Fruit fly (Drosophila melanogaster): ENCODE measurements around the gene CG4907.

The CG4907 gene

dm6 chr3R:22740930-22741329, 30.4 kb upstream of the CG4907 start, which contains the start of the genes Dcr-1 and CG6985 (continued):
- peak; percentile 26; the same call in 1 of the 3 replicates for TF ChIP-seq CG7963 (GFP tag; IDR thresholded peaks at IDR 0.05; ENCODE audit: partially characterized antibody)
- TF ChIP-seq run (tag; optimal IDR thresholded peaks at IDR 0.05), result no peak
- no peak for TF ChIP-seq D19B (GFP tag; optimal IDR thresholded peaks at IDR 0.05)
- TF ChIP-seq Scr (GFP tag; IDR thresholded peaks at IDR 0.05; ENCODE audit: partially characterized antibody), result peak; percentile 32
- TF ChIP-seq yki (optimal IDR thresholded peaks at IDR 0.05), result no peak
- no peak for TF ChIP-seq row (GFP tag; IDR thresholded peaks at IDR 0.05)
- peak; percentile 45; the same call in 1 of the 2 replicates for TF ChIP-seq sna (GFP tag; IDR thresholded peaks at IDR 0.05; ENCODE audit: partially characterized antibody)
- no peak for TF ChIP-seq CG6272 (GFP tag; IDR thresholded peaks at IDR 0.05)
- TF ChIP-seq hbn (GFP tag; IDR thresholded peaks at IDR 0.05; ENCODE audit: partially characterized antibody), result peak; percentile 28; the same call in 1 of the 2 replicates
- TF ChIP-seq MBD-R2 (GFP tag; IDR thresholded peaks at IDR 0.05), result peak; percentile 88
- no peak for TF ChIP-seq CG6854 (GFP tag; optimal IDR thresholded peaks at IDR 0.05)
- no peak for TF ChIP-seq CG8924 (tag; optimal IDR thresholded peaks at IDR 0.05)

DNA sequence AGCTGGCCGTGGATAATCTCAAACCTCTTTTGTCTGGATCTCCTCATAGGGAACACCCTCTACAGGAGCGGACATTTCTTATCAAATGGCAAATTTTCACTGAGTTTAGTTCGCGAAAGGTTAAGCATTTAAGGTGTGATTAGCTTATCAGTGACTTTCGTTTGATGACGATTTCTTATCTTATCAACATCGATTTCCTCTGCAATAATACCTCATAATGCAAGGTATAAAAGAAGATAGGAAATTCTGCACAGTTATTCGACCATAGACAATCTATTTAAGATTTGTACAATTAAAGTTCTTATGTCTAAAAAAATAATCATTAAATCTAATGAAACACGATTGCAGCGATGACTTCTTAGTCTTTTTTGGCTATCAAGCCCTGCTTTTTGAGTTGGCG, 23.2 kb upstream of the CG4907 start, which contains the start of gene Takl2:
Takl2 (minus strand) TSS at position 101 of the 400 bp plus-strand sequence.
- TF ChIP-seq CG3163 (GFP tag; optimal IDR thresholded peaks at IDR 0.05) (no peak), CG10959 (GFP tag; IDR thresholded peaks at IDR 0.05) (no peak), Asciz (GFP tag; optimal IDR thresholded peaks at IDR 0.05) (no peak), Spps (tag; optimal IDR thresholded peaks at IDR 0.05) (no peak), tgo (GFP tag; IDR thresholded peaks at IDR 0.05) (no peak), CG12744 (GFP tag; optimal IDR thresholded peaks at IDR 0.05) (no peak), hbn (GFP tag; IDR thresholded peaks at IDR 0.05; ENCODE audit: partially characterized antibody) (no peak), CG5245 (GFP tag; optimal IDR thresholded peaks at IDR 0.05) (no peak), CrebB (tag; optimal IDR thresholded peaks at IDR 0.05) (no peak), zen (tag; optimal IDR thresholded peaks at IDR 0.05) (no peak), Lpt (GFP tag; optimal IDR thresholded peaks at IDR 0.05) (no peak), YL-1 (GFP tag; optimal IDR thresholded peaks at IDR 0.05) (no peak), Lhr (GFP tag; optimal IDR thresholded peaks at IDR 0.05) (no peak), Camta (GFP tag; optimal IDR thresholded peaks at IDR 0.05) (no peak), CG18764 (GFP tag; optimal IDR thresholded peaks at IDR 0.05) (no peak)

- no peak for TF ChIP-seq gce (GFP tag; IDR thresholded peaks at IDR 0.05)
- no peak for TF ChIP-seq CG18599 (GFP tag; optimal IDR thresholded peaks at IDR 0.05)
- TF ChIP-seq Trl (optimal IDR thresholded peaks at IDR 0.05), result peak; percentile 58 to 66
- TF ChIP-seq Trl (GFP tag; optimal IDR thresholded peaks at IDR 0.05), result no peak
- no peak for TF ChIP-seq sd (tag; optimal IDR thresholded peaks at IDR 0.05)
- peak; percentile 53 for TF ChIP-seq cg (GFP tag; optimal IDR thresholded peaks at IDR 0.05)
- 0 out of 2 replicates have a peak, but pooled peaks have one; percentile 17 for TF ChIP-seq tna (GFP tag; IDR thresholded peaks at IDR 0.05; ENCODE audit: partially characterized antibody)
- no peak for TF ChIP-seq eve (GFP tag; optimal IDR thresholded peaks at IDR 0.05)
- TF ChIP-seq dan (GFP tag; IDR thresholded peaks at IDR 0.05), result no peak
Observed at dm6 chr3R:22732995-22733394, 22.4 kb upstream of the CG4907 start.

DNA sequence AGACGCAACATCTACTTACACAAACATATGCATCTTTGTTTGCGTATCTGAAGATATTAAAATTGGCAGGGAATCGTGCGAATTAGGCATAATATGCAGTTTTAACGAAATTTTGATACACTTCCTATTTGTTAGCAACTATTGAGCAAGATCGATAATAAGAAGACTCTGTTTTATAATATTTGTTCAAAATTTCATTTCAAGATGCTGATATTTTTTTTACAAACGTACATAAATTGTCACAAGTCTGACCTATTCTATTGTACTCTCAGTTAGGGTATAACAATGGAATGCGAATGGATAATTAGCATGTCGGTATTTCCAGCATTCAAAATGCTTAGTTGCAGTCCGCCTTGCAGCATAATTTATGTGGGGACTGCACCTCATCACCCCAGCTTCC, 17.3 kb upstream of the CG4907 start:
- TF ChIP-seq CkIIα-i1 (GFP tag; IDR thresholded peaks at IDR 0.05), result no peak
- TF ChIP-seq lab (GFP tag; optimal IDR thresholded peaks at IDR 0.05), result no peak
- no peak for TF ChIP-seq B-H2 (GFP tag; optimal IDR thresholded peaks at IDR 0.05)
- TF ChIP-seq sim (GFP tag; IDR thresholded peaks at IDR 0.05), result no peak
- TF ChIP-seq kah (GFP tag; optimal IDR thresholded peaks at IDR 0.05), result no peak
- no peak for TF ChIP-seq fd64A (GFP tag; optimal IDR thresholded peaks at IDR 0.05)
- TF ChIP-seq ken (GFP tag; IDR thresholded peaks at IDR 0.05), result no peak
- TF ChIP-seq Fer2 (tag; optimal IDR thresholded peaks at IDR 0.05), result no peak
- TF ChIP-seq CG15696 (tag; optimal IDR thresholded peaks at IDR 0.05), result no peak
- no peak for TF ChIP-seq hth (optimal IDR thresholded peaks at IDR 0.05)
- peak in 1 of 2 experiments; percentile 9 for TF ChIP-seq Pdp1 (GFP tag; optimal IDR thresholded peaks at IDR 0.05)
- no peak for TF ChIP-seq Six4 (GFP tag; optimal IDR thresholded peaks at IDR 0.05)
- no peak for TF ChIP-seq Hr51 (GFP tag; optimal IDR thresholded peaks at IDR 0.05)
- TF ChIP-seq fd96Cb (tag; optimal IDR thresholded peaks at IDR 0.05), result no peak

Measured in whole organism, embryonic.